Fruit fly (Drosophila melanogaster) whole organism, pupa: ENCODE measurements around the gene Etl1.
A peak's percentile ranks its signal among the peaks of the same experiment; 100 is the strongest.

Experiments
- CG10348 ChIP-seq: fragments of 200-800 bp; sonication (Bioruptor generic); IDR thresholded peaks from 2 replicates; pipeline ENCODE4 v1.3.6; 2022; ENCODE audit warnings: missing biosample characterization, missing genetic modification characterization
- CG12605 ChIP-seq: fragments of 200-800 bp; sonication (Bioruptor generic); IDR thresholded peaks from 2 replicates; pipeline ENCODE4 v1.3.6; 2022; ENCODE audit warnings: missing biosample characterization, missing genetic modification characterization
- CG13204 ChIP-seq: fragments of 200-800 bp; sonication (Bioruptor generic); optimal IDR thresholded peaks from 2 replicates; lab custom pipeline; 2018; ENCODE audit warnings: missing biosample characterization, mild to moderate bottlenecking, missing genetic modification characterization, moderate library complexity
- CG14655 ChIP-seq: fragments of 200-800 bp; sonication (Bioruptor generic); optimal IDR thresholded peaks from 3 replicates; lab custom pipeline; 2017; ENCODE audit warnings: mild to moderate bottlenecking, missing biosample characterization, missing genetic modification reagents, missing genetic modification characterization
- CG15710 ChIP-seq: fragments of 200-800 bp; sonication (Bioruptor generic); optimal IDR thresholded peaks from 2 replicates; lab custom pipeline; 2018; ENCODE audit warnings: missing biosample characterization, mild to moderate bottlenecking, missing genetic modification characterization, moderate library complexity
- CG17806 ChIP-seq: fragments of 200-800 bp; sonication (Bioruptor generic); optimal IDR thresholded peaks from 2 replicates; lab custom pipeline; 2018; ENCODE audit warnings: missing biosample characterization, mild to moderate bottlenecking, missing genetic modification characterization, moderate library complexity
- CG32121 ChIP-seq: fragments of 200-800 bp; sonication (Bioruptor generic); IDR thresholded peaks from 2 replicates; pipeline ENCODE4 v1.3.6; 2022; ENCODE audit warnings: missing biosample characterization, missing genetic modification characterization
- CG34367 ChIP-seq: fragments of 200-800 bp; sonication (Bioruptor generic); optimal IDR thresholded peaks from 2 replicates; lab custom pipeline; 2018; ENCODE audit warnings: missing biosample characterization, mild to moderate bottlenecking, missing genetic modification characterization
- CG4496 ChIP-seq: fragments of 200-800 bp; sonication (Bioruptor generic); IDR thresholded peaks from 3 replicates; pipeline ENCODE4 v1.3.6; 2022; ENCODE audit warnings: missing biosample characterization, missing genetic modification characterization
- CG8159 ChIP-seq: fragments of 200-800 bp; sonication (Bioruptor generic); optimal IDR thresholded peaks from 3 replicates; lab custom pipeline; 2018; ENCODE audit warnings: missing biosample characterization, mild to moderate bottlenecking, missing genetic modification characterization, moderate library complexity
- CG8301 ChIP-seq: fragments of 200-800 bp; sonication (Bioruptor generic); optimal IDR thresholded peaks from 2 replicates; lab custom pipeline; 2018; ENCODE audit warnings: missing biosample characterization, mild to moderate bottlenecking, missing genetic modification characterization
- CG9948 ChIP-seq: fragments of 200-800 bp; sonication (Bioruptor generic); optimal IDR thresholded peaks from 2 replicates; lab custom pipeline; 2018; ENCODE audit warnings: missing biosample characterization, mild to moderate bottlenecking, missing genetic modification characterization, moderate library complexity
- D1 ChIP-seq: fragments of 200-800 bp; sonication (Bioruptor generic); optimal IDR thresholded peaks from 2 replicates; lab custom pipeline; 2018; ENCODE audit warnings: missing biosample characterization, mild to moderate bottlenecking, missing genetic modification characterization, moderate library complexity
- EcR ChIP-seq: fragments of 200-800 bp; sonication (Bioruptor generic); optimal IDR thresholded peaks from 3 replicates; lab custom pipeline; 2019; ENCODE audit warnings: missing biosample characterization, missing genetic modification characterization, mild to moderate bottlenecking, moderate library complexity, missing genetic modification reagents
- Ets98B ChIP-seq: fragments of 200-800 bp; sonication (Bioruptor generic); IDR thresholded peaks from 2 replicates; pipeline ENCODE4 v1.3.6; 2022; ENCODE audit warnings: missing biosample characterization, missing genetic modification characterization
- Pif1A ChIP-seq: fragments of 200-800 bp; sonication (Bioruptor generic); optimal IDR thresholded peaks from 3 replicates; lab custom pipeline; 2016; ENCODE audit warnings: missing biosample characterization, missing genetic modification characterization
- Pif1B ChIP-seq: fragments of 200-800 bp; sonication (Bioruptor generic); optimal IDR thresholded peaks from 3 replicates; lab custom pipeline; 2016; ENCODE audit warnings: missing biosample characterization, missing genetic modification characterization
- Snoo ChIP-seq: fragments of 200-800 bp; sonication (Bioruptor generic); optimal IDR thresholded peaks from 3 replicates; lab custom pipeline; 2017; ENCODE audit warnings: missing biosample characterization, mild to moderate bottlenecking, missing genetic modification characterization, inconsistent platforms
- fd96Ca ChIP-seq: fragments of 200-800 bp; sonication (Bioruptor generic); IDR thresholded peaks from 3 replicates; pipeline ENCODE4 v1.3.6; 2022; ENCODE audit warnings: missing biosample characterization, missing genetic modification characterization
- gl ChIP-seq: fragments of 200-800 bp; sonication (Bioruptor generic); optimal IDR thresholded peaks from 2 replicates; lab custom pipeline; 2018; ENCODE audit warnings: missing biosample characterization, mild to moderate bottlenecking, missing genetic modification characterization
- rn ChIP-seq: fragments of 200-800 bp; sonication (Bioruptor generic); IDR thresholded peaks from 2 replicates; pipeline ENCODE4 v1.3.6; 2022; ENCODE audit warnings: missing biosample characterization, missing genetic modification characterization

Etl1 gene

DNA sequence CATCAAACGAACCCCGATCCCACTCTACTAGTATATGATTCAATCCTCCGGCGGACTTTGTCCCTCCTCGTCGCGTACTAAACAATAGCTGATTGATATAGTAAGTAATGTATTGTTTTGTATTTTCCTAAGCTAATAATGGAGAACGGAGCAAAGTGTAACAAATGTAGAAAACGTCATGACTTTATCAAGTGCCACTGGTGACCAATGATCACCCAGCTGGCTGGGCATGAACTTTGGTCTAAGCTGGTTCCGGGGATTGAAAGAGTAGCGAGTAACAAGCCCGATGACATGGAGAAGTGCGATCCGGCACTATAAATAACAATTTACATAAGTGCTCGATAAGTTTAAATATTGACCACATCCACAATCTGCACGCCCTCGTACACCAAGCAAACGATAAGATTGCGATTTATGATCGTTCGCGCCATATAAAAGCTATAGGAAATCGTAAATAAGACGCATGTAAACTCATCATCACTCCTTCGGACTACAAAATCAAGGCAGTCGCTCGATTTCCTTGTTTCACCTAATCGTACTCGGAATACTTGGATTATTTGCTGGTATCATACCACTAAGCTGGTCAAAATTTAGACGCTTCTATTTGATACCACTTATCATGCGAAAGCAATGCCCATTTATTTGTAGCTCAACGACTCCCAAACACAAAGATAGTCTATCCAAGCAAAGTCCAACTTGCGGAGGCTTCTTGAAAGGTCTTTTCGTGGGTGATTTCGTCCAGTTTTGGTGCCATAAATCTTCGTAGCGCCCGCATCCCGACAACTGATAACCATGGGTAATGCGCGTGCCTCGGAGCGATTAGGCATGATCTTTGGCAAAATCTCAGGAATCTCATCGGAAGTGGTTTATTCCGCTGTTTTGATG lies 37.0 kb upstream of the Etl1 start:
- peak; percentile 17 for TF ChIP-seq Pif1B (GFP tag; lab: Kevin White, UChicago)
- TF ChIP-seq CG12605, result peak; percentile 47; the same call in 1 of the 2 replicates
- peak; percentile 2 for TF ChIP-seq Pif1A (GFP tag; lab: Kevin White, UChicago)
- peak; percentile 23 for TF ChIP-seq CG8301 (tag; lab: Kevin White, UChicago)
- TF ChIP-seq CG14655, result peak; percentile 31
- TF ChIP-seq CG13204, result peak; percentile 25
- no peak for TF ChIP-seq Snoo (tag; lab: Kevin White, UChicago)
- no peak for TF ChIP-seq CG34367 (tag; lab: Kevin White, UChicago)

DNA sequence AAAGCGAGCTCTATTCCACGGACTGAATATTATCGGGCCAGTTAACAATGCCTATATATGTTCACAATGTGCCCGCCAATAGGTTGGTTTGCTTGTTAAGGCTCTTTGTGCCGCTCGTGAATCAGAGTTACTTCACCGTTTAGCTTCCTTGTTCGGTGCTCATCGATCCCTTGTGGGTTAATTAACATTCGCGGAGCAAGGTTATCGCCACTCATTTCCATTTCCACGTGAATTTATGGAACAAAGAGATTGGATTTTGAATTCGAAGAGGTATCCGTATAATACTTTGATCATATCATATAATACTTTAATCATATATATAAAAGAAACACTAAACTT lies 36.1 kb upstream of the Etl1 start:
- no peak for TF ChIP-seq fd96Ca
- TF ChIP-seq CG8301 (tag; lab: Kevin White, UChicago), result no peak
- no peak for TF ChIP-seq CG8159
- TF ChIP-seq CG4496 (GFP tag; lab: Robert Waterston, UW), result no peak
- TF ChIP-seq Snoo (tag; lab: Kevin White, UChicago), result no peak
- no peak for TF ChIP-seq CG34367 (tag; lab: Kevin White, UChicago)
- no peak for TF ChIP-seq D1 (tag; lab: Kevin White, UChicago)
- TF ChIP-seq, all 21 proteins: peak for 0

DNA sequence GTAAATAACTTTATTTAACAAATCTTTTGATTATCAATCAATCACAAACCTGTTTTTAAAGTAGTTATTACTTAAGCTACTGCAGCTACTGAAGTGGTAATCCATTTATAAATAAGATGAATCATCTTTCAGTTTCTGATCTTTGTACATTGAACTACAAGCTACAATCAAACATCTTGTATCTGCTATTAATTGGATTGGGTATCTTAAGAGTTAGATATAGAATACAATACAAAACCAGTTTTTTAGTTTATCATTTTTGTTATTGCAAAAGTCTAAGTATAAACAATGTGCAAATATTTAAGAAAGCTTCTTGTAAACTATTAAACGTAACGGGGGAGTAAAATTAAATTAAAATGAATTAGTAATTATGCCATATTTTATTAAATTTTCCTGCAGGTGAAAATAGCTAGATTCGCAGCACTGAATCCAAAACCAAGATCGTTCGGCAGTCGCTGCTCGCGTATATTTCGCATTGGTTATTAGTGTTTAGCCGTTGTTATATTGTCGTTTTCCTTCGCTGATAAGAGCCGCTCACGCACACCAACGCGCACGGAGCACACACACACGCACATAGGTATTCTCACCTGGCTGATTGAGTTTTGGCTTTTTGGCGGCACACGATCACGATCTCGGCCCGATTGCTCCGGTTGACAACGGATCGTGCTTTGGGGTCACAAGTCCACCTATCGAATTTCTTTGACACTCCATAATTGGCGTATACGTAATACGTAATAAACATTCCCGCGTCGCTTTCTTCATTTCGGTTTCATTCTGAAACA lies 35.5 kb upstream of the Etl1 start:
- TF ChIP-seq Ets98B, result no peak
- TF ChIP-seq CG12605, result no peak
- TF ChIP-seq Snoo (tag; lab: Kevin White, UChicago), result no peak
- TF ChIP-seq CG4496 (GFP tag; lab: Robert Waterston, UW), result 0 out of 3 replicates have a peak, but pooled peaks have one; percentile 32
- TF ChIP-seq EcR (GFP tag; lab: Kevin White, UChicago), result peak; percentile 73
- peak; percentile 32 for TF ChIP-seq CG15710
- TF ChIP-seq Pif1B (GFP tag; lab: Kevin White, UChicago), result no peak
- TF ChIP-seq CG9948 (tag; lab: Kevin White, UChicago), result no peak
- peak; percentile 78 for TF ChIP-seq CG13204
- TF ChIP-seq CG10348 (GFP tag; lab: Robert Waterston, UW), result no peak
- no peak for TF ChIP-seq CG34367 (tag; lab: Kevin White, UChicago)
- peak; percentile 26 for TF ChIP-seq CG8159
- peak; percentile 54 for TF ChIP-seq CG14655
- TF ChIP-seq CG32121 (GFP tag; lab: Robert Waterston, UW), result no peak
- TF ChIP-seq Pif1A (GFP tag; lab: Kevin White, UChicago), result no peak

DNA sequence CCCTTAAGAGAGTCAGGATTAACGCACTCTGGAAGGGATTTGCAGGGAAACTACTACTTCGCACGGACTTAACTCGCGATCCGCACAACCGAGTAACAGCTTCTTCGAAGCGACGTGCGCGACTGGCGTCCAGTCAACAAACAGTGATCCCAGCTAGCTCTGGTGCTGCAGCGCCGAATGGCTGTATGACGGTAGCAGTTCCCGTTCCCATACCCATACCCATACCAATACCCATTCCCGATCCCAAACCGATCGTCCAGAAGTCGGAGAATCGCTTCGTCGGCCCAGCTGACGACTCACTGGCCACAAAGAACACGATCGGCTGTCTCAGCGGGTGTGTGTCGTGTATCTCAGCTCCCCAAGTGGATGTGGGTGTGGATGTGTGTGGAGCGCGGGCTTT lies 34.9 kb upstream of the Etl1 start, which contains the start of gene CG5853:
CG5853 (minus strand) TSS at position 384 of the 400 bp plus-strand sequence.
- TF ChIP-seq CG9948 (tag; lab: Kevin White, UChicago), result no peak
- TF ChIP-seq Snoo (tag; lab: Kevin White, UChicago), result no peak
- TF ChIP-seq CG10348 (GFP tag; lab: Robert Waterston, UW), result no peak
- no peak for TF ChIP-seq CG34367 (tag; lab: Kevin White, UChicago)
- peak; percentile 45 for TF ChIP-seq Pif1B (GFP tag; lab: Kevin White, UChicago)
- TF ChIP-seq fd96Ca, result peak; percentile 70
- TF ChIP-seq CG12605, result 0 out of 2 replicates have a peak, but pooled peaks have one; percentile 22
- TF ChIP-seq CG32121 (GFP tag; lab: Robert Waterston, UW), result 0 out of 2 replicates have a peak, but pooled peaks have one; percentile 44
- TF ChIP-seq Pif1A (GFP tag; lab: Kevin White, UChicago), result peak; percentile 51
- peak; percentile 68 for TF ChIP-seq EcR (GFP tag; lab: Kevin White, UChicago)
- no peak for TF ChIP-seq CG8159
- peak; percentile 95 for TF ChIP-seq CG13204
- no peak for TF ChIP-seq D1 (tag; lab: Kevin White, UChicago)
- no peak for TF ChIP-seq CG8301 (tag; lab: Kevin White, UChicago)
- peak; percentile 69; the same call in 2 of the 3 replicates for TF ChIP-seq CG4496 (GFP tag; lab: Robert Waterston, UW)
- TF ChIP-seq CG14655, result no peak
- no peak for TF ChIP-seq gl (tag; lab: Kevin White, UChicago)
- TF ChIP-seq CG15710, result no peak
- TF ChIP-seq Ets98B, result peak; percentile 67
- no peak for TF ChIP-seq rn (GFP tag; lab: Robert Waterston, UW)
- TF ChIP-seq CG17806 (tag; lab: Kevin White, UChicago), result no peak

DNA sequence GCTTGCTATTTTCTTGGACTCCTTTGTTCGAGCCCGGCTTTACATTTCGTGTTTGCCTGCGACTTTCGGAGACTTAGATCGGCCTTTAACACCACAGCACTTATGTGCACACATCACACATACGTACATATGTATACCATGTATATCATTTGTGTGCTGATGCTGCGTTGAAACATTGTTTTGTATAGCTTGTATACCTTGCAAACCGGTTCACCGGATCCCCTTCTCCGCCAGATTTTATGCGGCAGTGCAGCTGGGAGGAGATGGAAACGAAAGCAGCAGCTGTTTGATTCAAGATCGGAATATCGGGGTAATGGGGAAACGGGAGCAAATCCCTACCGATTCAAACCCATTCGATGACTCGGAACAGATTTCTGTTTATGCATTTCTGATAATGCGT lies 33.6 kb upstream of the Etl1 start:
- TF ChIP-seq Pif1B (GFP tag; lab: Kevin White, UChicago), result no peak
- TF ChIP-seq CG4496 (GFP tag; lab: Robert Waterston, UW), result 0 out of 3 replicates have a peak, but pooled peaks have one; percentile 25
- TF ChIP-seq Snoo (tag; lab: Kevin White, UChicago), result no peak

DNA sequence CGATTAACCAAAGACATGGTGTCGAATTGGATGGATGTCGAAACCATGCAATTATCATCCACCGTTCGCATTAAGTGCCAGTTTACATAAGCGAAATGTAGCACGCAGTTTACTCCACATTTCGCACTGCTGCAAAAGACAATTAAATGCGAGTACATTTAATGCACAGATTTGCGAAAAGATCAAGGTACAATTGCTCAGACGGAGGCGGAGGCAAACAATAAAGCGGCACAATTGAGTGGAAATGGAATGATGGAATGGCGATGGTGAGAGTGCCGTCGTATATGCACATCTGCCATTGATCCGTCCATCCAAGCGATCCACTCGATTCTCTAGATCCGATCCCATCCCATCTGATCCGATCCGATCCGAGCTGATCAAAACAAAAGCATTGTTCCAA lies 32.7 kb upstream of the Etl1 start:
- no peak for TF ChIP-seq CG15710
- no peak for TF ChIP-seq CG34367 (tag; lab: Kevin White, UChicago)
- TF ChIP-seq D1 (tag; lab: Kevin White, UChicago), result no peak
- TF ChIP-seq CG4496 (GFP tag; lab: Robert Waterston, UW), result 0 out of 3 replicates have a peak, but pooled peaks have one; percentile 12
- TF ChIP-seq Pif1B (GFP tag; lab: Kevin White, UChicago), result peak; percentile 11
- TF ChIP-seq CG17806 (tag; lab: Kevin White, UChicago), result no peak
- TF ChIP-seq Ets98B, result no peak
- TF ChIP-seq CG32121 (GFP tag; lab: Robert Waterston, UW), result peak; percentile 21; the same call in 1 of the 2 replicates
- peak; percentile 71 for TF ChIP-seq gl (tag; lab: Kevin White, UChicago)
- no peak for TF ChIP-seq Snoo (tag; lab: Kevin White, UChicago)
- no peak for TF ChIP-seq fd96Ca
- no peak for TF ChIP-seq CG9948 (tag; lab: Kevin White, UChicago)
- TF ChIP-seq, all 21 proteins: peak for 4
